Fruit fly (Drosophila melanogaster) whole organism, embryonic: Measurements from ENCODE around the gene CG6126.

Experiments
- Atf6 ChIP-seq: fragments of 200-800 bp; sonication (Bioruptor generic); IDR thresholded peaks from 2 replicates; pipeline ENCODE4 v1.3.6; 2022; ENCODE audit warnings: missing biosample characterization, missing genetic modification characterization
- B-H1 ChIP-seq: fragments of 200-800 bp; sonication (Bioruptor generic); IDR thresholded peaks from 3 replicates; pipeline ENCODE4 v1.3.6; 2022; ENCODE audit warnings: missing biosample characterization, missing genetic modification characterization
- CG10274 ChIP-seq: fragments of 200-800 bp; sonication (Bioruptor generic); optimal IDR thresholded peaks from 3 replicates; lab custom pipeline; 2017; ENCODE audit warnings: missing biosample characterization, mild to moderate bottlenecking, missing genetic modification characterization
- CG10321 ChIP-seq: fragments of 200-800 bp; sonication (Bioruptor generic); IDR thresholded peaks from 2 replicates; pipeline ENCODE4 v1.3.6; 2022; ENCODE audit warnings: missing biosample characterization, missing genetic modification characterization
- CG10959 ChIP-seq: fragments of 200-800 bp; sonication (Bioruptor generic); IDR thresholded peaks from 2 replicates; pipeline ENCODE4 v1.3.6; 2022; ENCODE audit warnings: missing biosample characterization, missing genetic modification characterization
- CG11504 ChIP-seq: fragments of 200-800 bp; sonication (Bioruptor generic); optimal IDR thresholded peaks from 3 replicates; lab custom pipeline; 2019; ENCODE audit warnings: missing biosample characterization, mild to moderate bottlenecking, missing genetic modification characterization, moderate library complexity
- CG12155 ChIP-seq: fragments of 200-800 bp; sonication (Bioruptor generic); optimal IDR thresholded peaks from 3 replicates; lab custom pipeline; 2016; ENCODE audit warnings: missing biosample characterization, missing genetic modification characterization
- CG12769 ChIP-seq: fragments of 200-800 bp; sonication (Bioruptor generic); optimal IDR thresholded peaks from 2 replicates; lab custom pipeline; 2019; ENCODE audit warnings: missing biosample characterization, mild to moderate bottlenecking, missing genetic modification characterization, moderate library complexity
- CG13123 ChIP-seq: fragments of 200-800 bp; sonication (Bioruptor generic); optimal IDR thresholded peaks from 2 replicates; lab custom pipeline; 2016; ENCODE audit warnings: missing biosample characterization, missing genetic modification characterization
- CG13287 ChIP-seq: fragments of 200-800 bp; sonication (Bioruptor generic); IDR thresholded peaks from 2 replicates; pipeline ENCODE4 v1.3.6; 2022; ENCODE audit warnings: missing biosample characterization, missing genetic modification characterization; ENCODE audit not compliant: partially characterized antibody
- CG13775 ChIP-seq: fragments of 200-800 bp; sonication (Bioruptor generic); optimal IDR thresholded peaks from 3 replicates; lab custom pipeline; 2017; ENCODE audit warnings: missing biosample characterization, mild to moderate bottlenecking, missing genetic modification characterization
- CG14860 ChIP-seq: fragments of 200-800 bp; sonication (Bioruptor generic); IDR thresholded peaks from 3 replicates; pipeline ENCODE4 v1.3.6; 2022; ENCODE audit warnings: missing biosample characterization, missing genetic modification characterization; ENCODE audit not compliant: partially characterized antibody
- CG1647 ChIP-seq: fragments of 200-800 bp; sonication (Bioruptor generic); optimal IDR thresholded peaks from 3 replicates; lab custom pipeline; 2016; ENCODE audit warnings: missing biosample characterization, missing genetic modification characterization
- CG18619 ChIP-seq: fragments of 200-800 bp; sonication (Bioruptor generic); optimal IDR thresholded peaks from 3 replicates; lab custom pipeline; 2017; ENCODE audit warnings: missing biosample characterization, mild to moderate bottlenecking, missing genetic modification characterization
- CG2889 ChIP-seq: fragments of 200-800 bp; sonication (Bioruptor generic); IDR thresholded peaks from 3 replicates; pipeline ENCODE4 v1.3.6; 2022; ENCODE audit warnings: missing biosample characterization, missing genetic modification characterization
- CG31224 ChIP-seq: fragments of 200-800 bp; sonication (Bioruptor generic); IDR thresholded peaks from 2 replicates; pipeline ENCODE4 v1.3.6; 2022; ENCODE audit warnings: missing biosample characterization, missing genetic modification characterization
- CG3407 ChIP-seq: fragments of 200-800 bp; sonication (Bioruptor generic); optimal IDR thresholded peaks from 2 replicates; lab custom pipeline; 2018; ENCODE audit warnings: missing biosample characterization, mild to moderate bottlenecking, missing genetic modification characterization
- CG3995 ChIP-seq: fragments of 200-800 bp; sonication (Bioruptor generic); optimal IDR thresholded peaks from 3 replicates; lab custom pipeline; 2016; ENCODE audit warnings: missing biosample characterization, missing genetic modification characterization
- CG43689 ChIP-seq: fragments of 200-800 bp; sonication (Bioruptor generic); IDR thresholded peaks from 2 replicates; pipeline ENCODE4 v1.3.6; 2022; ENCODE audit warnings: missing biosample characterization, missing genetic modification characterization
- CG4404 ChIP-seq: fragments of 200-800 bp; sonication (Bioruptor generic); IDR thresholded peaks from 2 replicates; pipeline ENCODE4 v1.3.6; 2022; ENCODE audit warnings: missing biosample characterization, missing genetic modification characterization
- CG6765 ChIP-seq: fragments of 200-800 bp; sonication (Bioruptor generic); optimal IDR thresholded peaks from 3 replicates; lab custom pipeline; 2017; ENCODE audit warnings: missing biosample characterization, mild to moderate bottlenecking, missing genetic modification characterization
- CG7745 ChIP-seq: fragments of 200-800 bp; sonication (Bioruptor generic); optimal IDR thresholded peaks from 2 replicates; lab custom pipeline; 2018; ENCODE audit warnings: missing biosample characterization, mild to moderate bottlenecking, missing genetic modification characterization, moderate library complexity
- CG8478 ChIP-seq: fragments of >200 bp; optimal IDR thresholded peaks from 2 replicates; lab custom pipeline; 2018
- CTCF ChIP-seq: fragments of 200-800 bp; sonication (Bioruptor generic); optimal IDR thresholded peaks from 2 replicates; lab custom pipeline; 2017; ENCODE audit warnings: missing biosample characterization, mild to moderate bottlenecking, missing genetic modification characterization, moderate library complexity
- HLH4C ChIP-seq: fragments of 200-800 bp; sonication (Bioruptor generic); IDR thresholded peaks from 3 replicates; pipeline ENCODE4 v1.3.6; 2022; ENCODE audit warnings: missing biosample characterization, missing genetic modification characterization; ENCODE audit not compliant: partially characterized antibody
- Hand ChIP-seq: fragments of 200-800 bp; sonication (Bioruptor generic); optimal IDR thresholded peaks from 2 replicates; lab custom pipeline; 2017; ENCODE audit warnings: mild to moderate bottlenecking, missing biosample characterization, missing genetic modification reagents, missing genetic modification characterization
- Mes4 ChIP-seq: fragments of 200-800 bp; sonication (Bioruptor generic); optimal IDR thresholded peaks from 2 replicates; lab custom pipeline; 2016; ENCODE audit warnings: missing biosample characterization, missing genetic modification characterization
- NC2α ChIP-seq: fragments of 200-800 bp; sonication (Bioruptor generic); optimal IDR thresholded peaks from 2 replicates; lab custom pipeline; 2016; ENCODE audit warnings: missing biosample characterization, missing genetic modification characterization
- NFAT ChIP-seq: fragments of 200-800 bp; sonication (Bioruptor generic); IDR thresholded peaks from 2 replicates; pipeline ENCODE4 v1.3.6; 2022; ENCODE audit warnings: missing biosample characterization, missing genetic modification characterization
- NfI ChIP-seq: fragments of 200-800 bp; sonication (Bioruptor generic); optimal IDR thresholded peaks from 3 replicates; lab custom pipeline; 2018; ENCODE audit warnings: missing biosample characterization, mild to moderate bottlenecking, missing genetic modification characterization, moderate library complexity
- Spps ChIP-seq: fragments of 200-800 bp; sonication (Bioruptor generic); optimal IDR thresholded peaks from 2 replicates; lab custom pipeline; 2018; ENCODE audit warnings: missing biosample characterization, mild to moderate bottlenecking, missing genetic modification characterization
- ara ChIP-seq: fragments of 200-800 bp; sonication (Bioruptor generic); IDR thresholded peaks from 2 replicates; pipeline ENCODE4 v1.3.6; 2022; ENCODE audit warnings: missing biosample characterization, missing genetic modification characterization
- ato ChIP-seq: fragments of 200-800 bp; sonication (Bioruptor generic); IDR thresholded peaks from 2 replicates; pipeline ENCODE4 v1.3.6; 2022; ENCODE audit warnings: missing biosample characterization, missing genetic modification characterization; ENCODE audit not compliant: partially characterized antibody
- bcd ChIP-seq: fragments of 200-800 bp; sonication (Bioruptor generic); optimal IDR thresholded peaks from 2 replicates; lab custom pipeline; 2017; ENCODE audit warnings: missing biosample characterization, mild to moderate bottlenecking, missing genetic modification characterization
- bowl ChIP-seq: fragments of 200-800 bp; sonication (Bioruptor generic); IDR thresholded peaks from 2 replicates; pipeline ENCODE4 v1.3.6; 2022; ENCODE audit warnings: missing biosample characterization, missing genetic modification characterization
- chn ChIP-seq: fragments of 200-800 bp; sonication (Bioruptor generic); optimal IDR thresholded peaks from 2 replicates; lab custom pipeline; 2016; ENCODE audit warnings: missing biosample characterization, missing genetic modification characterization
- crc ChIP-seq: fragments of 200-800 bp; sonication (Bioruptor generic); optimal IDR thresholded peaks from 2 replicates; lab custom pipeline; 2016; ENCODE audit warnings: missing biosample characterization, missing genetic modification characterization
- dan ChIP-seq: fragments of 200-800 bp; sonication (Bioruptor generic); IDR thresholded peaks from 2 replicates; pipeline ENCODE4 v1.3.6; 2022; ENCODE audit warnings: missing biosample characterization, missing genetic modification characterization
- ems ChIP-seq: fragments of 200-800 bp; sonication (Bioruptor generic); optimal IDR thresholded peaks from 3 replicates; lab custom pipeline; 2016; ENCODE audit warnings: missing biosample characterization, missing genetic modification characterization
- gcm2 ChIP-seq: fragments of 200-800 bp; sonication (Bioruptor generic); optimal IDR thresholded peaks from 2 replicates; lab custom pipeline; 2016; ENCODE audit warnings: missing biosample characterization, missing genetic modification characterization
- grau ChIP-seq: fragments of 200-800 bp; optimal IDR thresholded peaks from 3 replicates; lab custom pipeline; 2019; ENCODE audit warnings: missing biosample characterization, mild to moderate bottlenecking, missing genetic modification characterization, moderate library complexity
- her ChIP-seq: fragments of 200-800 bp; sonication (Bioruptor generic); optimal IDR thresholded peaks from 2 replicates; lab custom pipeline; 2016; ENCODE audit warnings: missing biosample characterization, missing genetic modification characterization
- kay ChIP-seq: fragments of 200-800 bp; sonication (Bioruptor generic); optimal IDR thresholded peaks from 2 replicates; lab custom pipeline; 2016; ENCODE audit warnings: missing biosample characterization, missing genetic modification characterization
- knrl ChIP-seq: fragments of 200-800 bp; sonication (Bioruptor generic); IDR thresholded peaks from 3 replicates; pipeline ENCODE4 v1.3.6; 2022; ENCODE audit warnings: missing biosample characterization, missing genetic modification characterization; ENCODE audit not compliant: partially characterized antibody
- lbe ChIP-seq: fragments of 200-800 bp; sonication (Bioruptor generic); optimal IDR thresholded peaks from 2 replicates; lab custom pipeline; 2016; ENCODE audit warnings: missing biosample characterization, mild to moderate bottlenecking, missing genetic modification characterization
- mld ChIP-seq: fragments of 200-800 bp; sonication (Bioruptor generic); IDR thresholded peaks from 3 replicates; pipeline ENCODE4 v1.3.6; 2022; ENCODE audit warnings: missing biosample characterization, missing genetic modification characterization; ENCODE audit not compliant: partially characterized antibody
- onecut ChIP-seq: fragments of 200-800 bp; sonication (Bioruptor generic); IDR thresholded peaks from 2 replicates; pipeline ENCODE4 v1.3.6; 2022; ENCODE audit warnings: missing biosample characterization, missing genetic modification characterization
- shn ChIP-seq: fragments of 200-800 bp; sonication (Bioruptor generic); optimal IDR thresholded peaks from 3 replicates; lab custom pipeline; 2016; ENCODE audit warnings: missing biosample characterization, missing genetic modification characterization
- trem ChIP-seq: fragments of 200-800 bp; optimal IDR thresholded peaks from 3 replicates; lab custom pipeline; 2019; ENCODE audit warnings: missing biosample characterization, mild to moderate bottlenecking, missing genetic modification characterization, moderate library complexity
- tup ChIP-seq: fragments of 200-800 bp; sonication (Bioruptor generic); optimal IDR thresholded peaks from 2 replicates; lab custom pipeline; 2016; ENCODE audit warnings: missing biosample characterization, mild to moderate bottlenecking, missing genetic modification characterization, moderate library complexity
- zfh1 ChIP-seq: fragments of 200-800 bp; sonication (Bioruptor generic); IDR thresholded peaks from 3 replicates; pipeline ENCODE4 v1.3.6; 2022; ENCODE audit warnings: missing biosample characterization, missing genetic modification characterization

CG6126 gene

DNA sequence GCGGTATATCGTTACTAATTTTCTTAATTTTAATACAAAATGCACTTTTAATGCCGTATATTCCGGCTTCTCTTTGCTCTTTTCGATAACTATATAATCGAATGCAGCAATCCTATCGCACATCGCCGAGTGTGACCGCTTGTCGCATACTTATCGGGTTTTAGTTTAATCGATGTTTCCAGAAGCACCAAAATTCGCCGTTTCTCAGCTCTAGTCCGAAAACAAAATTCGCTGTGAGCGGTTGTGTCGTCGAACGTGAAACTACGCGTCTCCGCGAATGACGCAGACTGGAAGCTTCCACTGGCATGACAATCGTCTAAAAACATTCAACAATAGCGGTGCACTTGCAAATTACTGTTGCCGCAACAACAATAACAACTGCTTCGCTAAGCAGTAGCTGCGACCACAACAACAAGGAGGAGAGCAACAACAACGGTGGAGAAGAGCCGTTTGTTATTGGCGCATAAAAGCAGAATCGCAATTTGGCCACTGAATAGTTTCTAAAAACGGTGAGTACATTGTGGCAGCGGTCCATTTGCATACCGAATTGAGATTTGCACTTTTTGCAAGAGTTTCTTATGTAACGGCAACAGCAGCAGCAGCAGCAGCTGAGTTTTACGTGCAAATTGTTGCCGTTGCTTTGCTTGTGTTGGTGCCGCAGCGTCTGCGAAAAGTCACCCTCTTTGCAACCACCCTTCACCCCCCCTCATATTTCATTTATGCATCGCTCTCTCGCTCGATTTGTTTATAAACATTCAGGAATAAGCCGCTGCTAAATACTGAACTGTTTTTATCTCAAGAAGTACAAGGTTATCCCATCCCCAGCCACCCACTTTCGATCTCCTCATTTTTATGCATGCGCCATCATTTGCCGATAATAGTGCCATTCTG lies 15.8 kb downstream of the CG6126 start, which contains the start of gene sra (continued):
- TF ChIP-seq NFAT (peak; percentile 59), CTCF (GFP tag; lab: Kevin White, UChicago) (peak; percentile 30), CG11504 (tag; lab: Kevin White, UChicago) (peak; percentile 78), CG7745 (tag; lab: Kevin White, UChicago) (peak; percentile 24), CG10274 (no peak), CG13123 (GFP tag; lab: Kevin White, UChicago) (no peak), CG13287 (GFP tag; lab: Robert Waterston, UW) (peak; percentile 99), HLH4C (GFP tag; lab: Robert Waterston, UW) (peak; percentile 98), ems (GFP tag; lab: Kevin White, UChicago) (peak; percentile 39), bowl (GFP tag; lab: Robert Waterston, UW) (no peak), CG1647 (GFP tag; lab: Kevin White, UChicago) (peak; percentile 35), CG4404 (GFP tag; lab: Robert Waterston, UW) (no peak), tup (GFP tag; lab: Kevin White, UChicago) (no peak), kay (GFP tag; lab: Kevin White, UChicago) (peak; percentile 70), zfh1 (GFP tag; lab: Robert Waterston, UW) (no peak), Atf6 (no peak), CG10959 (GFP tag; lab: Robert Waterston, UW) (no peak), CG31224 (GFP tag; lab: Robert Waterston, UW) (no peak), chn (GFP tag; lab: Kevin White, UChicago) (peak; percentile 2), CG3995 (GFP tag; lab: Kevin White, UChicago) (no peak), CG14860 (GFP tag; lab: Robert Waterston, UW) (peak; percentile 94), CG18619 (no peak), CG3407 (GFP tag; lab: Kevin White, UChicago) (no peak), CG6765 (GFP tag; lab: Kevin White, UChicago) (no peak), shn (GFP tag; lab: Kevin White, UChicago) (no peak), ara (GFP tag; lab: Robert Waterston, UW) (no peak), lbe (GFP tag; lab: Kevin White, UChicago) (no peak), bcd (GFP tag; lab: Kevin White, UChicago) (peak; percentile 1), Hand (no peak), CG2889 (GFP tag; lab: Robert Waterston, UW) (no peak), Mes4 (no peak), CG12155 (GFP tag; lab: Kevin White, UChicago) (no peak), Spps (tag; lab: Kevin White, UChicago) (no peak), B-H1 (GFP tag; lab: Robert Waterston, UW) (no peak), CG12769 (no peak), CG8478 (lab: Kevin White, UChicago) (no peak), dan (GFP tag; lab: Robert Waterston, UW) (no peak), NfI (GFP tag; lab: Kevin White, UChicago) (peak; percentile 38), CG43689 (GFP tag; lab: Robert Waterston, UW) (no peak), CG10321 (peak; percentile 37; the same call in 1 of the 2 replicates), mld (peak; percentile 96), gcm2 (GFP tag; lab: Kevin White, UChicago) (peak; percentile 29), grau (tag; lab: Kevin White, UChicago) (peak; percentile 35), crc (no peak), NC2α (GFP tag; lab: Kevin White, UChicago) (peak; percentile 36), trem (tag; lab: Kevin White, UChicago) (peak; percentile 69), her (peak; percentile 61), onecut (no peak; the same call in 1 of the 2 replicates), CG13775 (no peak), ato (GFP tag; lab: Robert Waterston, UW) (peak; percentile 95), knrl (GFP tag; lab: Robert Waterston, UW) (peak; percentile 92)
